Worm (Caenorhabditis elegans): ENCODE data around the gene F53C3.3.
A peak's percentile ranks its signal among the peaks of the same experiment; 100 is the strongest.

Gene F53C3.3

ce11 chrII:3947404-3947803 lies 44.7 kb downstream of the F53C3.3 start:
- no peak for TF ChIP-seq zag-1 (tag; optimal IDR thresholded peaks at IDR 0.05)
- TF ChIP-seq nfya-1 (tag; optimal IDR thresholded peaks at IDR 0.05; ENCODE audit: insufficient read depth), result peak; percentile 83
- no peak for TF ChIP-seq unc-39 (tag; optimal IDR thresholded peaks at IDR 0.05)
- TF ChIP-seq hmg-11 (tag; optimal IDR thresholded peaks at IDR 0.05), result no peak

ce11 chrII:3948507-3948906 lies 45.9 kb downstream of the F53C3.3 start:
- peak; percentile 15 for TF ChIP-seq hmg-11 (tag; optimal IDR thresholded peaks at IDR 0.05)
- peak; percentile 28 for TF ChIP-seq lin-39 (tag; optimal IDR thresholded peaks at IDR 0.05)
- no peak for TF ChIP-seq egl-5 (tag; optimal IDR thresholded peaks at IDR 0.05)
- TF ChIP-seq sea-2 (GFP tag; optimal IDR thresholded peaks at IDR 0.05), result no peak
- TF ChIP-seq daf-12 (tag; optimal IDR thresholded peaks at IDR 0.05), result no peak
- TF ChIP-seq nfya-1 (tag; optimal IDR thresholded peaks at IDR 0.05; ENCODE audit: insufficient read depth), result peak; percentile 35

DNA sequence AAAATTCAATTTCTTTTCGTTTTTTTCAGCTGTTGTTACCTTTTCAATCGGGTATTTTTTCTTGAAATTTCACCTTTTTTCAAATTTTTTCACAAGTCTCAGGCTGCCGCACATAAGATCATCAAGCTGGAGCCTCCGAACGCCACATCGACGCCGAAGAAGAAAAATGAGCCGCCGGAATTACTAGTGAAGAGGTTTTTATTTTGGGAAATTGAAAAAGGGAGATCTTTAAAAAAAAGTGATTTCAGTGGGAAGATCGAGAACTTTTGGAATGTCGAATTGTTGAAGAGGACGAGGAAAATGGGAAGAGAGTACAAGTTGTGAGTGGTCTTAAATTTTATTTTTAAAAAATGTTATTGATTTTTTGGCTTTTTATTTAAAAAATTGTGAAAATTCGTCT lies 47.4 kb downstream of the F53C3.3 start, which contains the start of gene sea-2:
TSS of gene sea-2 (plus strand) at position 301 of the 400 bp plus-strand sequence.
- no peak for TF ChIP-seq nhr-28 (tag; optimal IDR thresholded peaks at IDR 0.05)
- no peak for TF ChIP-seq nhr-237 (tag; optimal IDR thresholded peaks at IDR 0.05)
- TF ChIP-seq nhr-77 (tag; optimal IDR thresholded peaks at IDR 0.05), result no peak
- TF ChIP-seq sea-2 (GFP tag; optimal IDR thresholded peaks at IDR 0.05), result no peak
- no peak for TF ChIP-seq ceh-82 (tag; optimal IDR thresholded peaks at IDR 0.05)
- TF ChIP-seq tbx-2 (tag; optimal IDR thresholded peaks at IDR 0.05), result no peak
- TF ChIP-seq hmg-11 (tag; optimal IDR thresholded peaks at IDR 0.05), result no peak
- no peak for TF ChIP-seq ceh-9 (tag; optimal IDR thresholded peaks at IDR 0.05)
- TF ChIP-seq snpc-4 (tag; optimal IDR thresholded peaks at IDR 0.05), result no peak
- no peak for TF ChIP-seq lsy-12 (tag; optimal IDR thresholded peaks at IDR 0.05)
- no peak for TF ChIP-seq nhr-67 (tag; optimal IDR thresholded peaks at IDR 0.05)
- TF ChIP-seq unc-62 (GFP tag; optimal IDR thresholded peaks at IDR 0.05), result no peak

DNA sequence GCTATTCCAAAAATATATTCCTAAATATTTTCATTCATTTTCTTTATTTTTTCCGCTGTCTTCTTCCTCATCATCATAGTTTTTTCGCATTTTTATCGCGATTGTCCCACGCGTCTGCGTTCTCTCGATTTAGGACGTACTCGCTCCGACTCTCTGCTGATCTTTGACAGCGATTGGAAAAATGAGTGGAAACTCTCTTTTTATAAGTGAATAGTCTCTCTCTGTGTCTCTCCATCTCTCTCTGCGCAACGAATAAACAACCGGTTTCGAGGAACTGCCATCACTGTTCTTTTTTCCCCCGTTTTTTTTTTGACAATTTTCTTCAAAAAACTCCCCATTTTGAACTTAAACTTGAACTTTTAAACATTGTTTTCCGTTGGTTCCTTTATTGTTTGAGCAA lies 48.7 kb downstream of the F53C3.3 start:
- TF ChIP-seq pha-4 (tag; optimal IDR thresholded peaks at IDR 0.05), result peak; percentile 72
- TF ChIP-seq jun-1 (tag; optimal IDR thresholded peaks at IDR 0.05), result no peak
- TF ChIP-seq nhr-67 (tag; optimal IDR thresholded peaks at IDR 0.05), result no peak
- TF ChIP-seq nfya-1 (tag; optimal IDR thresholded peaks at IDR 0.05; ENCODE audit: insufficient read depth), result peak; percentile 40
- peak; percentile 62 for TF ChIP-seq nhr-23 (tag; optimal IDR thresholded peaks at IDR 0.05)
- peak; percentile 54 for TF ChIP-seq nhr-25 (tag; optimal IDR thresholded peaks at IDR 0.05)
- TF ChIP-seq nhr-77 (tag; optimal IDR thresholded peaks at IDR 0.05), result no peak
- TF ChIP-seq fos-1 (tag; optimal IDR thresholded peaks at IDR 0.05), result no peak
- no peak for TF ChIP-seq ceh-82 (tag; optimal IDR thresholded peaks at IDR 0.05)
- peak; percentile 55 for TF ChIP-seq elt-1 (tag; optimal IDR thresholded peaks at IDR 0.05)

DNA sequence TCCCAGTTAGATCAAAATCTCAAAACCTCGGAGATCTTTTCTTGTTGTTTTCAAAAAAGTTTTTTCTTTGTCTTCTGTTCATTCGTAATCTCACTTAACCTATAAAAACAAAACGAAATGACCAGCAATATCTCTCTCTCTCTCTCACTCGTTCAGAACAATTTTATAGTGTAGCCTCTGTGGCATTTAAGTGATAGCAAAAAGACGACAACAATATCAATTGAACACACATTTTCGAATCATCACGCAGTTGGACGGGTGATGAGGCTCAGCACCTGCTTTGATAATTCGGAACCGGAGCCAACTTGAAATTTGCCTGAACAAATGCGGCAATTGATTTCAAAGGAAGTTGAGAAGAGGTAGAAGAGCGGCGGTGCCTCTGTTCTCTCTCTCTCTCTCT lies 49.7 kb downstream of the F53C3.3 start:
- TF ChIP-seq lin-39 (tag; optimal IDR thresholded peaks at IDR 0.05), result no peak
- no peak for TF ChIP-seq pqm-1 (tag; optimal IDR thresholded peaks at IDR 0.05)
- no peak for TF ChIP-seq nfya-1 (tag; optimal IDR thresholded peaks at IDR 0.05; ENCODE audit: insufficient read depth)
- TF ChIP-seq nhr-12 (tag; optimal IDR thresholded peaks at IDR 0.05), result no peak
- TF ChIP-seq ztf-11 (tag; optimal IDR thresholded peaks at IDR 0.05), result no peak
- TF ChIP-seq elt-3 (tag; optimal IDR thresholded peaks at IDR 0.05), result no peak
- TF ChIP-seq tbx-2 (tag; optimal IDR thresholded peaks at IDR 0.05), result no peak
- no peak for TF ChIP-seq ceh-28 (tag; optimal IDR thresholded peaks at IDR 0.05)
- no peak for TF ChIP-seq nhr-43 (tag; optimal IDR thresholded peaks at IDR 0.05; ENCODE audit: poor library complexity, severe bottlenecking)
- TF ChIP-seq nhr-77 (tag; optimal IDR thresholded peaks at IDR 0.05), result no peak
- TF ChIP-seq nhr-67 (tag; optimal IDR thresholded peaks at IDR 0.05), result no peak
- TF ChIP-seq ztf-4 (tag; optimal IDR thresholded peaks at IDR 0.05), result no peak
- TF ChIP-seq unc-62 (GFP tag; optimal IDR thresholded peaks at IDR 0.05), result no peak
- TF ChIP-seq nhr-28 (tag; optimal IDR thresholded peaks at IDR 0.05), result no peak

DNA sequence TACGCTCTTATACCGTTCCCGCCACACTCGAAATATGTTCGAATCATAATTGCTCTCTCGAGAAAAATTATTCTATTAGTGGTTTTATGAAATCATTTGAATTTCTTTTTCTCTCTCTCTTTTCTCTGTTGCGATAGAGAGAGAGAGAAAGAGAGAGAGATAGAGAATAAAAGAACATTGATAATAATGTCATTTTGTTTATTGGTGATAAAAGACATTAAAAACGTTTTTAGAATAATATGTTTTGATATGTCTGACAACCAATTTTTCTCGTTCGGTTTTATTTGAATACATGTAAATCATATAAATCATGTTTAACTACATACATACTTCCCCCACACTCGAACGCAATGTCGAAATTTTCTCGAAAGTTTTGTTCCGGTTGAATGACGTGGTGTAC lies 50.3 kb downstream of the F53C3.3 start:
- TF ChIP-seq pha-4 (tag; optimal IDR thresholded peaks at IDR 0.05), result peak; percentile 30
- no peak for TF ChIP-seq tbx-2 (tag; optimal IDR thresholded peaks at IDR 0.05)
- TF ChIP-seq pqm-1 (tag; optimal IDR thresholded peaks at IDR 0.05), result peak; percentile 30
- TF ChIP-seq egl-5 (tag; optimal IDR thresholded peaks at IDR 0.05), result peak; percentile 63
- TF ChIP-seq lin-39 (tag; optimal IDR thresholded peaks at IDR 0.05), result no peak
- TF ChIP-seq nhr-25 (tag; optimal IDR thresholded peaks at IDR 0.05), result no peak
- TF ChIP-seq lin-15B (tag; optimal IDR thresholded peaks at IDR 0.05), result no peak
- no peak for TF ChIP-seq snpc-4 (tag; optimal IDR thresholded peaks at IDR 0.05)
- peak; percentile 69 for TF ChIP-seq elt-2 (tag; optimal IDR thresholded peaks at IDR 0.05)
- TF ChIP-seq nhr-43 (tag; optimal IDR thresholded peaks at IDR 0.05; ENCODE audit: poor library complexity, severe bottlenecking), result no peak
- no peak for TF ChIP-seq nhr-76 (tag; optimal IDR thresholded peaks at IDR 0.05)

Measured in whole organism, L3 larva.